Worm (Caenorhabditis elegans): ENCODE results near the gene C11E4.6.

The C11E4.6 gene

ce11 chrX:9642775-9643461 lies 32.6 kb downstream of the C11E4.6 start (continued):
- peak; percentile 19 for TF ChIP-seq pax-3 (tag; optimal IDR thresholded peaks at IDR 0.05)
- TF ChIP-seq mdl-1 (tag; optimal IDR thresholded peaks at IDR 0.05), result peak in 1 of 2 experiments; percentile 69
- TF ChIP-seq ceh-88 (GFP tag; IDR thresholded peaks at IDR 0.05), result 0 out of 2 replicates have a peak, but pooled peaks have one; percentile 13
- no peak for TF ChIP-seq elt-2 (tag; optimal IDR thresholded peaks at IDR 0.05)
- TF ChIP-seq fkh-10 (GFP tag; optimal IDR thresholded peaks at IDR 0.05), result no peak
- peak in 2 of 6 experiments; percentile 18 to 20 for TF ChIP-seq elt-3 (tag; optimal IDR thresholded peaks at IDR 0.05)
- TF ChIP-seq grh-1 (GFP tag; IDR thresholded peaks at IDR 0.05), result peak; percentile 71
- no peak for TF ChIP-seq zip-4 (GFP tag; optimal IDR thresholded peaks at IDR 0.05)

- TF ChIP-seq fkh-10 (GFP tag; optimal IDR thresholded peaks at IDR 0.05), result peak; percentile 70
- peak; percentile 51 for TF ChIP-seq lin-14 (GFP tag; optimal IDR thresholded peaks at IDR 0.05)
- TF ChIP-seq unc-130 (tag; optimal IDR thresholded peaks at IDR 0.05), result no peak
- peak; percentile 26 for TF ChIP-seq ces-1 (GFP tag; optimal IDR thresholded peaks at IDR 0.05)
- no peak for TF ChIP-seq efl-3 (GFP tag; optimal IDR thresholded peaks at IDR 0.05)
- no peak for TF ChIP-seq efl-1 (optimal IDR thresholded peaks at IDR 0.05)
- TF ChIP-seq efl-1 (GFP tag; optimal IDR thresholded peaks at IDR 0.05 in 1 of 2), result peak in 1 of 2 experiments; percentile 60
- no peak for TF ChIP-seq nhr-28 (tag; optimal IDR thresholded peaks at IDR 0.05)
These were observed 37.8 kb downstream of the C11E4.6 start, which contains the start of gene F34H10.4 for ce11 chrX:9648098-9648574. TSS of gene F34H10.4 (plus strand) at chrX:9648524.

- TF ChIP-seq ztf-4 (tag; optimal IDR thresholded peaks at IDR 0.05) (no peak), aha-1 (tag; optimal IDR thresholded peaks at IDR 0.05) (no peak), lin-13 (GFP tag; optimal IDR thresholded peaks at IDR 0.05) (no peak), unc-62 (GFP tag; optimal IDR thresholded peaks at IDR 0.05) (no peak), unc-30 (tag; optimal IDR thresholded peaks at IDR 0.05) (no peak), lin-35 (GFP tag; optimal IDR thresholded peaks at IDR 0.05) (no peak), lin-15B (tag; optimal IDR thresholded peaks at IDR 0.05) (no peak), nhr-76 (tag; optimal IDR thresholded peaks at IDR 0.05) (no peak), irx-1 (tag; optimal IDR thresholded peaks at IDR 0.05) (no peak), egl-13 (tag; optimal IDR thresholded peaks at IDR 0.05) (no peak), hlh-4 (tag; optimal IDR thresholded peaks at IDR 0.05) (no peak), lir-3 (tag; optimal IDR thresholded peaks at IDR 0.05; ENCODE audit: poor library complexity) (no peak), dsc-1 (tag; optimal IDR thresholded peaks at IDR 0.05) (no peak), fkh-4 (tag; optimal IDR thresholded peaks at IDR 0.05; ENCODE audit: borderline replicate concordance) (no peak)
These were observed 42.7 kb downstream of the C11E4.6 start, which contains the start of gene aex-2 for ce11 chrX:9653016-9653415. TSS of gene aex-2 (minus strand) at chrX:9653116.

- TF ChIP-seq dsc-1 (tag; optimal IDR thresholded peaks at IDR 0.05) (peak; percentile 81), ceh-63 (GFP tag; optimal IDR thresholded peaks at IDR 0.05) (peak; percentile 84), nhr-28 (tag; optimal IDR thresholded peaks at IDR 0.05) (no peak), rnt-1 (tag; optimal IDR thresholded peaks at IDR 0.05) (no peak)
These were observed 43.1 kb downstream of the C11E4.6 start for ce11 chrX:9653478-9653877.

ce11 chrX:9654232-9654631 lies 43.9 kb downstream of the C11E4.6 start:
- TF ChIP-seq ceh-63 (GFP tag; optimal IDR thresholded peaks at IDR 0.05), result no peak
- TF ChIP-seq fkh-4 (tag; optimal IDR thresholded peaks at IDR 0.05; ENCODE audit: borderline replicate concordance), result peak; percentile 53
- TF ChIP-seq dsc-1 (tag; optimal IDR thresholded peaks at IDR 0.05), result peak; percentile 98

- TF ChIP-seq vab-15 (tag; optimal IDR thresholded peaks at IDR 0.05) (no peak), lin-15B (tag; optimal IDR thresholded peaks at IDR 0.05) (no peak), dsc-1 (tag; optimal IDR thresholded peaks at IDR 0.05) (peak; percentile 41), nhr-19 (GFP tag; conservative IDR thresholded peaks at IDR 0.05) (no peak), unc-30 (tag; optimal IDR thresholded peaks at IDR 0.05) (no peak), isw-1 (GFP tag; IDR thresholded peaks at IDR 0.05) (no peak), ztf-4 (tag; optimal IDR thresholded peaks at IDR 0.05) (no peak), lin-39 (tag; optimal IDR thresholded peaks at IDR 0.05) (no peak), fkh-8 (tag; optimal IDR thresholded peaks at IDR 0.05) (peak; percentile 45)
These were observed 46.4 kb downstream of the C11E4.6 start for ce11 chrX:9656772-9657171.
